Fruit fly (Drosophila melanogaster) whole organism, embryonic: ENCODE measurements around the gene CG18265.

Experiments
- CG8944 ChIP-seq: fragments of 200-800 bp; sonication (Bioruptor generic); optimal IDR thresholded peaks from 3 replicates; lab custom pipeline; 2016; ENCODE audit warnings: missing biosample characterization, missing genetic modification characterization
- E2f1 ChIP-seq: fragments of 200-800 bp; sonication (Bioruptor generic); IDR thresholded peaks from 2 replicates; pipeline ENCODE4 v1.3.6; 2022; ENCODE audit warnings: missing biosample characterization, missing genetic modification characterization
- Med ChIP-seq: fragments of 200-800 bp; sonication (Bioruptor generic); peaks from one replicate; lab custom pipeline; 2016; ENCODE audit warnings: missing biosample characterization, missing genetic modification characterization, mild to moderate bottlenecking, inconsistent platforms, moderate library complexity
- ap ChIP-seq: fragments of 200-800 bp; sonication (Bioruptor generic); IDR thresholded peaks from 2 replicates; pipeline ENCODE4 v1.3.6; 2022; ENCODE audit warnings: missing biosample characterization, missing genetic modification characterization
- disco-r ChIP-seq: fragments of 200-800 bp; sonication (Bioruptor generic); optimal IDR thresholded peaks from 2 replicates; lab custom pipeline; 2016; ENCODE audit warnings: missing biosample characterization, missing genetic modification characterization

dm6 chr3L:17402399-17402798, 36.8 kb upstream of the CG18265 start:
- TF ChIP-seq CG8944 (GFP tag; lab: Kevin White, UChicago) (no peak), ap (GFP tag; lab: Robert Waterston, UW) (no peak), disco-r (GFP tag; lab: Kevin White, UChicago) (no peak), Med (GFP tag; lab: Kevin White, UChicago) (no peak), E2f1 (GFP tag; lab: Robert Waterston, UW) (no peak)
